Fruit fly (Drosophila melanogaster) whole organism, adult: ENCODE measurements around the gene Pdcd4.

Experiments used
- CG12768 ChIP-seq: fragments of 200-800 bp; sonication (Bioruptor generic); optimal IDR thresholded peaks from 2 replicates; lab custom pipeline; 2017; ENCODE audit warnings: missing biosample characterization, missing genetic modification characterization, mild to moderate bottlenecking, moderate library complexity, missing genetic modification reagents
- CG14711 ChIP-seq: fragments of 200-800 bp; sonication (Bioruptor generic); optimal IDR thresholded peaks from 2 replicates; lab custom pipeline; 2018; ENCODE audit warnings: missing biosample characterization, mild to moderate bottlenecking, missing genetic modification characterization, moderate library complexity

The Pdcd4 gene

DNA sequence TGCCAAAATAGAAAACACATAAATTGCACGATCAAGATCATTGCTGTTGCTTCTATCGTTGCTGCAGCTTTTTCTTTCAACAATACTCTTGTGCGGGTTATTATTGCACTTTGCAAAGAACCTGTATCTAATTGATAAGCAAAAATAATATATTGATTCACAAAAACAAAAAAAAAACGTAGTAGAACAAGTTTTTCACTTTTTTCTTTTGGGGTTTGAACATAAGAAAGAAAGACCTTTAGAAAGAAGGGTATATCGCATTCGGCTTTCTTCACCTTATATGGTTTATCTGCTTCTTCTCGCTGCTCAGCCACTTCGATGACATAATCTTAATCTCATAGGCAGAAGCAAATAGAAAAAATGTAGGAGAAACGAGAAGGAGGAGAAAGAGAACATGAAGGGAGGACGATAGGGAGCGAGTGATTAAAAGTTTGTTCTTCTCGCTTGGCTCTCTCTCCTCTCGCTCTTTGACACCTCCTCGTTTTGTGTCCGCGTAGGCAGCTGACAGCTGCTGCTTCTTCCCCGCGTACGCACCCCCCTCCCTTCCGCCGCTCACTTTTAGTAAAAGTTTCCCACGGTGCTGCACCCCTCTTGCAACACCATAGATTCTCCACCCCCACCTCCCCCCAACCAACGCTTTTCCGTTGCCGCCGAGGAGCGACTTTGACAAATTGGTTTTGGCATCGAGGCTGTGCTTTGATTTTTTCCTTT, 56.3 kb downstream of the Pdcd4 start:
- TF ChIP-seq CG14711 (tag; lab: Kevin White, UChicago), result peak; percentile 8
- no peak for TF ChIP-seq CG12768 (GFP tag; lab: Kevin White, UChicago)
